Worm (Caenorhabditis elegans): ENCODE results near the gene C50E3.9.

The C50E3.9 gene

DNA sequence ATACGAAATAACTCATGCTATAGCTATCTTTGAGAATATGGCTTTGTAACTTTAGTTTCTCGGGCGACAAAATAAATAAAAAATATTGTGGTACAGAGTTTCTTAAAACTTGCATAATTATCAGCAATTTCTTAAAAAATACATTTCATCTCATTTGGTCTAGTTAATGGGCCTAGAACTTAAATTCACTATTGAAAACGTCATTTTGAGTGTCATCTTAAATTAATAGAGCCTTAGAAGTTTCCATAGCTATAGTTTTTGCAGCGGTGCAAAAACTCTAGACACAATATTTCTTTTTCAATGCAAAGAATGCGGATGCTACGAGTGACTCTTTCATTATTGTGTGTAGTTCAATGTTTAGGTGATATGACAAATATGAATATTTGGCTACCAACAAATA is 12.0 kb upstream of the C50E3.9 start, which contains the start of gene clec-215:
clec-215 (plus strand) TSS at position 301 of the 400 bp plus-strand sequence.
- no peak for TF ChIP-seq unc-62 (GFP tag; optimal IDR thresholded peaks at IDR 0.05)

DNA sequence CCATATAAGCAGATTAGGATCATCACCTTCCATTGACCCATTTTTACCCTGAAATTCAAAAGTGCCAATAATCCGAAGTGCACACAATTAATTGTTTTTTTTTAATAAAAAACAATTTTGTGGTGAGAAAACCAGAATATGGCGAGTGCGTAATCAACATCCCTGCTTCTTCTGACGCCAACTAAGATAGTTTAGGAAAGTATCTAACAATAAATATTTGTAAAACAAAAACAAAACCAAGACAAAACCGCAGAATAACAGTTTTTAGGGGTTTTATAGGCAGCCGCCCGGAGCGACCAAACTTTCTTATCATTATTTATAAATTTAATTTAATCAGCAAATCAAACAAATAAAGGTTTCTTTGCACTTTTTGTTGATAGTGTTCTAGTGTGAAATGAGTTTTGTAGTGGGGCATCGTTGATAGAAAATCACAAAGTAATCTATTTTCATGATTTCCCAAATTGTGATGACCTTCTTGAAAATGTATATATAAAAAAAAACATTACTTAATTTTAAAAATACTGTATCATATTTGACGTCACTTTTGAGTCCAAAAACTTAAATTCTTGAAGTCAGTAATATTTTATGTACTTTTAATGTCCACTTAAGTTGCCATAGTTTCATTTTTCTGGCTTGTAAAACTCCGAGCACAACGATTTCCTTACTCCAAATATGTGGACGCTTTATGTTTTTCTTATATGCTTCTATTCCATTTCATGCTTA is 9.8 kb upstream of the C50E3.9 start, which contains the start of the genes folt-3 and clec-214:
folt-3 (minus strand) TSS at position 51 of the 723 bp plus-strand sequence.
clec-214 (plus strand) TSS at position 673 of the 723 bp plus-strand sequence.
- no peak for TF ChIP-seq unc-62 (GFP tag; optimal IDR thresholded peaks at IDR 0.05)

DNA sequence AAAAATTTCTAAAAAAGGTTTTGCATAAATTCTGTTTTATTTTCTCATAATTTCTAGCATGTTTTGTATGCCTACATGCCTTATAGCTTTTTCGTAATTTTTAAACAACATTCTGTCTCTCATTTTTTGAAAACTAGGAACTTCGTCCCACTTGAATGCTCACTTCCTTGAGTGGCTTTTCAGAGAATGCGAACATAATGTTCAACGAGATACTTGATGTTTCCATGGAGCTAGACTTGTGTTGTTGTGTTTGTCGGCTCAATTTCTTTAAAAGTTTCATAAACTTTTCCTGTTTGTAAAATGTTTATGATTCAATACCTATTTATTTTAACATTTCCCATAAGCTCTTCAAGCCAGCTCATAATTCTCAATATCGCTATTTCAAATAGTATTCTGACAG is 4.8 kb upstream of the C50E3.9 start, which contains the start of gene clec-213:
clec-213 (plus strand) TSS at position 301 of the 400 bp plus-strand sequence.
- TF ChIP-seq unc-62 (GFP tag; optimal IDR thresholded peaks at IDR 0.05), result no peak

DNA sequence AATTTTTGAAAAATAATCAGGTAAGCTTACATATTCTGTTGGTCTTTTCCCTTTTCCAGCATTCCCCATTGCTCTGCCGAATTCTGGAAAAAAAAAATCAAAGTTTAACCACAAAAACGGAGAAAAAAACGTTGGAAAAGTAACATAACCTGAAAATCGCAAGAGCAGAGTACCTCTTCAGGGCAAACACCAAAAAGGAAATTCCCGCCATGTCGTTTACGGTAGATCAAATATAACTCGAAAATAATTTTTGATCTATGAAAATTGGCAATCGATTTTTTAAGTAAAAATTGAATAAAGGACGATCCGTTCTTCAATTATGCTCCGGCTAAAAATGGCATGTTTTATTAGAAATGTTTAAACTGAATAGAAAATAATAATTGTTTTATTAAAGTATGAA is 3.4 kb upstream of the C50E3.9 start, which contains the start of gene C50E3.11:
C50E3.11 (minus strand) TSS at position 83 of the 400 bp plus-strand sequence.
- TF ChIP-seq unc-62 (GFP tag; optimal IDR thresholded peaks at IDR 0.05), result no peak

DNA sequence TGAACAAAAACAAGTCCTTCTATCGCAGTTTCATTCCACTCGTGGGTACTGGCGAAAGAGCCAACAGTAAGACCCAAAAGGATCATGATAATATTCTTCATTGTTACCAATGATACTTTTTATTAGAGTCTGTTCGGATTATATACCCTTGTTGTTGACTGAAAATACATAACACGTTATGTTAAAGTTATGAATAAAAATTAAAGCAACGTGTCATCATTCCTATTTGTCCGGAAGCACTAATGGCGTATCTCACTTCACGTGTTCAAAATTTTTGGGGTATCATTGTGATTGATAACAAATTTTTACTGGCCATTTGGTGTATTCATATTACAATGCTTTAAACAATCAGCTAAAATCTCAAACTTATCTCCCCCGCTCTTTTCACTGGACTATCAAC is 1.4 kb upstream of the C50E3.9 start, which contains the start of gene scl-26:
scl-26 (minus strand) TSS at position 101 of the 400 bp plus-strand sequence.
- no peak for TF ChIP-seq unc-62 (GFP tag; optimal IDR thresholded peaks at IDR 0.05)

DNA sequence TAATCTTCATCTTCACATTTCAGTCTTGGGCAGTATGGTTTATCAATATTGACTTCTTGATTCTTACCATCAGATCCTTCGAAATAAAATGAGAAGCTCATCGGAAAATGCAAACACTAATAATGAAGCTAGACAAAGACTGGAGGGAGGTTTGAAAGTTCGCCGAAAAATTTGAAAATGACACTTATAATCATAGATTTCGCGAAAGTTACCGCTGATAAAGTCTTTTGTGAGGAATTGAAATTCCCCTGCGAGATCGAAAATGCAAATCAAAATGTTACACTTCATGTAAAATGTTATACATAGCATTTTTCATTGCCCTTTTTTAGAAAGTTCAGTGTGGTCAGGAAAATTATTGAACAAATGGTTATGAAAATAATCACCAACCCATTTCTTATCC is 1.8 kb downstream of the C50E3.9 start, which contains the start of gene C50E3.7:
C50E3.7 (minus strand) TSS at position 101 of the 400 bp plus-strand sequence.
- no peak for TF ChIP-seq unc-62 (GFP tag; optimal IDR thresholded peaks at IDR 0.05)

DNA sequence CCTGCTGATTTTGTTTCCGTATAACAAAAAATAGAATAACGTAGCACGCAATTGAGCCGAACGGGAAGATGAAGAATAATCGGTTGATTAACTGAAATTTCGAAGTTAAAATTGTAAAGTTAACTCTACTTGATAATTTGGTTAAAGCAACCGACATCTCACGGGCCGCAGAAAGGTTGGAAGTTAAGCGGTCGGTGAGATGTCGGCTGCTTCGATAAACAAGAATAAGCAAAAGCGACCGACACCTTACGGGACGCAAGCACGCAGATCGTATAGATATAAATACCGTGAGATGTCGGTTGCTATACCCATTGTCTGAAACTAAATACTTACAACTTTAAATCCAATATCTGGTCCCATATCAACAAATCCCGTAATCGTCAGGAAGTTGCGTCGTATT is 4.9 kb downstream of the C50E3.9 start:
- TF ChIP-seq unc-62 (GFP tag; optimal IDR thresholded peaks at IDR 0.05), result no peak

DNA sequence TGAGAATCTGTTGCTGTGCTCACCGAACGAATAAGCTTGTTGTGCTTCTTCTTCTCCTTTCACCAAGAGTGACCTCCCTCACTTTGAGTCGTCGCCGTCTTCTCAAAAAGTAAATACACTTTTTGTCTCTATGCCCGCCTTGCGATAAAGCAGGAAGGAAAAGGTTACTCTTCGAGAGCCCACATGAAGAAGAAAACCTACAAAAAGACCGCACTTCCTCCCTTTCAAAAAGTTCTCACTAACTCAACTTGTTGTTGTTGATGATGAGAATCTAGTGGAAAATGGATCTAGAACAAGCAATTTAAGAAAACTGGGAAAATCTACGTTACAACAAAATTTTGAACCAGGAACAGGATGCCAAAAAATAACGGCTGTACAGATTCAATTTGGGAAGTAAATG is 9.6 kb downstream of the C50E3.9 start, which contains the start of gene C50E3.6:
C50E3.6 (minus strand) TSS at position 101 of the 400 bp plus-strand sequence.
- TF ChIP-seq unc-62 (GFP tag; optimal IDR thresholded peaks at IDR 0.05), result no peak

DNA sequence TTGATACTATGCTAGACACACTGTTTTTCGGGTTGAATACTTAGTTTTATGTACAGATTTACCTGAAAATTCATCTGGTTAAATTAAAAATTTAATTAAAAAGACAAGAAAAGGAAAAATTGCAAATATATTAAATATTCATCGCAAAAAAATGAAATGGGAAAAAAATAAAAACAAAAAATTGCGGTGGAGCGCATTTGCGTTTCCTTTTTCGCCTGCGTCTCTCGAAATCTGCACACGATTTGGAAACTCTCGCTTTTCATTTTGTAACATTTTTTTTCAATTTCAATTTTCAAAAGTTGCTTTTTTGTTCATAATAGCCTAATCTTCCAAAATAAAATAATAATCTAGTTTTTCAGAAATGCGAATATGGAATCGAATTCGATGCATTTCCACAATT is 12.4 kb downstream of the C50E3.9 start, which contains the start of the genes F19F10.11 and C50E3.5:
F19F10.11 (minus strand) TSS at position 68 of the 400 bp plus-strand sequence.
C50E3.5 (plus strand) TSS at position 360 of the 400 bp plus-strand sequence.
- TF ChIP-seq unc-62 (GFP tag; optimal IDR thresholded peaks at IDR 0.05), result no peak

DNA sequence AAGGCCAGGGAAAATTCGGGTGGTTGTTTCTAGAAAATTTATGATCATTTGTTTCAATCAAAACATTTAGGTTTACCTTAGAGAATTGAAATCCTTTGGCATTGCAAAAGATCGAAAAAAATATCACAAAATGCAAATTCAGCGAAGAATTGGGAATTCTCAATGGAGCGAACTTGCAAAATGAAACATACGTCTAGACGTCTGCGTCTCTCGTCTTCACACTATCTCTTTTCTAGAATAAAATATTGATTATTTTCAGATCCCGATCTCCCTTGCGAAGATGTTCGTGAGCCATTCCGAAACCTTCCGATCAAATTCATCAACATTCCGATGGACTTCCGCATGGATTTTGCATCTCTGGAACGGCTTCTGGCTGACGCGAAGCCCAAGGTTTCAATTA is 19.7 kb downstream of the C50E3.9 start, which contains the start of gene ets-6:
ets-6 (minus strand) TSS at position 169 of the 400 bp plus-strand sequence.
- TF ChIP-seq unc-62 (GFP tag; optimal IDR thresholded peaks at IDR 0.05), result no peak

DNA sequence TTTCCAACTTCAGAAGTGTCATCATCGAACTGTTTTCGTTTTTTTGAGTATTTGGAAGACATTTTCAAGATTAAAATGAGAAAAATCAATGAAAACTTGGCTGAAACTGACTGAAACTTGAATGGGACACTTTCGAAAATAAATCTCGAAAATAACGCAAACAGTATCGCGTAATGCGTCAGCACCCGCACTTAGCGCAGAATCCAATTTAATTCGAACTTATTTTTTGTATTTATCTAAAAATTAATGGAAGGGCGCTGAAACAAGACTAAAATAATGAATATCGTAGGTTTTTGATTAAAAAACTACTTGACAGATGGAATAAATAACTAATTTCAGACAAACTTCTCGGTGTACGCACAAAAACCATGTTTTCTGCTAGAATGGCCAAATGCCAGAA is 24.5 kb downstream of the C50E3.9 start, which contains the start of the genes snu-66 and ints-9:
snu-66 (minus strand) TSS at position 108 of the 400 bp plus-strand sequence.
ints-9 (plus strand) TSS at position 240 of the 400 bp plus-strand sequence.
- TF ChIP-seq unc-62 (GFP tag; optimal IDR thresholded peaks at IDR 0.05), result no peak

DNA sequence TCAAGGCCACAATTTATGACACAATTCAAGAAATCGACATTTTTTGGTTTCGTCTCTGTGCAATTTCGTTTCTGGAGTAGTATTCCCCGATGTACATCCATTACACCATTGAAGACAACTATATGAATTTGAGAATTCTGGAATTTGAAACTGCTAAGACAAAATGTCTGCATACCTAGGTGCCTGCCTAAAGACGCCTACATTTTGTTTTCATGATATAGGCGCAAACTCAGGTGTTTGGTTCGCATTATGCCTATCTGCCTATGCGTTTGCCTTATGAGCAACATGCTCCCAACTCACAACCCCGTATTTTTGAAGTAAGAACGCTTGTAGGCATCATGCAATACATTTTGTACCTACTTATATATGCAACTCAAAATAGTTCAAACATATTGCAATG is 29.1 kb downstream of the C50E3.9 start, which contains the start of gene F19F10.14:
F19F10.14 (minus strand) TSS at position 101 of the 400 bp plus-strand sequence.
- no peak for TF ChIP-seq unc-62 (GFP tag; optimal IDR thresholded peaks at IDR 0.05)

DNA sequence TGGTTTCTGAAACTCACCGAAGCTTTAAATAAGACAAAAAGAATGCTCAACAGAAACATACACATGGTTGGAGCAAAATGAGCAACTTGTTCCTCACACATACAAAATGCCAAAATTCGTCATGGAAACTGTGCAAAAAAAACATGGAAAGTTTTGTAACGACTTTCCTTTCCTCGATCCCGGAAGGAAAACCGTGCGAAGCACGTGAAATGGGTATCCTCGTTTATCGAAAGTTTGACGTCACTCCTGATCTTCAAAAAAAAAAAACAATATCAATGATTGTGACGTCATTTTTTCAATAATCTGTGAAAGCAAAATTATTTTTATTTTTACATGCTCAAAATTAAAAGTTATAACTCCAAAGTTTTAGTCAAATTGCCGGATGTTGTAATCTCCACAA is 29.8 kb downstream of the C50E3.9 start, which contains the start of gene clec-212:
clec-212 (minus strand) TSS at position 101 of the 400 bp plus-strand sequence.
- TF ChIP-seq unc-62 (GFP tag; optimal IDR thresholded peaks at IDR 0.05), result no peak

DNA sequence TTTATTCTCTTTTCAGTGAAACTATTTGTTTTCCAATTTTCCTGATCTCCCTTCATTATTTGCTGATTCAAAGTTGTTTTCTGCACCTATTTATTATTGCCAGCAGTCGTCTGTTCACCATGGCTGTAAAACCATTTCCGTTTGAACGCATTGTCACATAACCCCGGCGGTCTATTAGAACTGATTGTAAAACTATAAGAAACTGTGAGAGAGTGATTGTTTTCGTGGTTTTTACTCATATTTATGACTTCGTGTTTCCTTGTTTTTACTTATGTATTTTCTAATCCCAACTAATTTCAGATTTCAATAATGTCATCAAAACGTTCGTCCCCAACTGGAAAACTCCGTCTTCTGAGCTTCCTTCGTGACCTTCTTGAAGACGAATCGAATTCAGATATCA is 37.1 kb downstream of the C50E3.9 start, which contains the start of gene F19F10.1:
F19F10.1 (plus strand) TSS at position 301 of the 400 bp plus-strand sequence.
- TF ChIP-seq unc-62 (GFP tag; optimal IDR thresholded peaks at IDR 0.05), result no peak

DNA sequence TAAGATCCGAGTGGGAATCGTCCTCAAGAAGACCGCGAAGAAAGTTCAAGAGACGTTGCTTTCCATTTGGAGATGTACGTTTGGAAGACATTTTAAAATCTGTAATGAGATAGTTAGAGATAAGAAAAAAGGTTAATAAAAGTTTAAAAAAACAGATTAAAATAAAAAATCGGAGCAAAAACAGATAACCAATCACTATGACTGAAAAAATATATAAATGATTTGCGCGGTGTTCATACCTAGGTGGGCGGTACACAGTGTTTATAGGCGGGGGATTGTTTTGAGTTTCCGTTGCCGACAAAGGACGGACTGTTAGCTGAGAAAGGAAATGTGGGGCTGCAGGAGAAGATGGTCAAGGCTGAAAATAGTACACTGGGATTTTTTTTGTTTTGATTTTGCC is 41.4 kb downstream of the C50E3.9 start, which contains the start of gene ets-7:
ets-7 (minus strand) TSS at position 101 of the 400 bp plus-strand sequence.
- TF ChIP-seq unc-62 (GFP tag; optimal IDR thresholded peaks at IDR 0.05), result no peak

DNA sequence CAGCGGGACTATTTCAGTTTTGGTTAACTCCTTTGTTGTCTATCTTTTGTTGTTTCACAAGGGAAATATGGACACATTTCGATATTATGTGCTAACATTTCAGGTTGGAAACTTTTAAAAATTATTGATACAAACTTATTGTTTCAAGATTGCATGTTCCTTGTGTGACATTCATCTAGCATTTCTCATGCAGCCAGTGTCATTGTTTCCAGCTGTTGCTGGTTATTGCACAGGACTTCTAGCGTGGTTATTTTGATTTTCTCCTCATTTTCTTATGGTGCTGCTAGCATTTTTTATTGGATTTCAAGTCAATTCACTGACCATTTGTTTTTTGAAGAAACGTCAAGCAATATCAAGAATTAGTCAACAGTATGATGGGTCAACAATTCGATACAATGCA is 44.2 kb downstream of the C50E3.9 start:
- no peak for TF ChIP-seq unc-62 (GFP tag; optimal IDR thresholded peaks at IDR 0.05)

All from whole organism, dauer.